Fruit fly (Drosophila melanogaster): Measurements from ENCODE around the gene Tk.

Tk gene

DNA sequence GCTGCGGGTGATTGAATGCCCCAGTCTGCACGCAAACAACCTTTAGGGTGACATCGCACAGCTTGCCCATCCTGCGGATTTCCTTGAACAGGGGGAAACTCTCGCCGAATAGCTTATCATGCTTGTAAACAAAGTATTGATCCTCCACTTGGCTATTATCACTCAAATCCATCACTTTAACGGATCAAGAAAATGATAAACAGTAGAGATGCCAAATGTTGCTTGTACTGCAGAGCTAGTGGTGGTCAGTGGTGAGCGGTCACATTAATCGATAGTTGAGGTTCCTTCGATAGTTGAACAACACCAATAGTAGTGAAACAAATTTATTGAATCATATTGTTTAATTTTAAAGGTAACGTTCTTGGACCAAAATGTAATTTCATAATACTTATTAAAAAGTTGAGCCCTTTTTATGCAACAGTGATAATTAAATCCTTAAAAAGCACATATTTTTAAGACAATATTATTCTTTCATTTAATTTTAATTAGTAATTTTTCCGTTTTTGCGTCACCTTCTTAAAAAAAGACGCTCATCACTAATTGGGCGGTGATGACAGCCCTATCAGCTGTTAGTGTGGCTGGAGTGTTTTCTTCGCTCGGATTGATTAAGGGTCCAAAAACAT is 5.0 kb upstream of the Tk start, which contains the start of the genes KLHL18 and GCC185 (continued):
- TF ChIP-seq Adf1 (GFP tag; IDR thresholded peaks at IDR 0.05) (peak; percentile 35; the same call in 1 of the 2 replicates), cato (GFP tag; optimal IDR thresholded peaks at IDR 0.05; ENCODE audit: borderline replicate concordance) (peak; percentile 71), da (GFP tag; optimal IDR thresholded peaks at IDR 0.05) (no peak), Fer2 (tag; optimal IDR thresholded peaks at IDR 0.05) (peak; percentile 69), CG4820 (GFP tag; optimal IDR thresholded peaks at IDR 0.05) (peak; percentile 76), esg (GFP tag; conservative IDR thresholded peaks at IDR 0.05) (peak; percentile 70), CG12942 (GFP tag; optimal IDR thresholded peaks at IDR 0.05) (peak; percentile 82), CG42726 (GFP tag; IDR thresholded peaks at IDR 0.05; ENCODE audit: partially characterized antibody) (0 out of 2 replicates have a peak, but pooled peaks have one; percentile 37), sim (GFP tag; IDR thresholded peaks at IDR 0.05) (no peak), CG11398 (GFP tag; optimal IDR thresholded peaks at IDR 0.05) (no peak), Kr (GFP tag; optimal IDR thresholded peaks at IDR 0.05) (no peak), CG1529 (GFP tag; optimal IDR thresholded peaks at IDR 0.05) (no peak), lmd (GFP tag; IDR thresholded peaks at IDR 0.05) (peak; percentile 86), CG15601 (tag; optimal IDR thresholded peaks at IDR 0.05) (peak; percentile 92), lola (GFP tag; optimal IDR thresholded peaks at IDR 0.05) (peak in 1 of 3 experiments; percentile 81), shn (GFP tag; optimal IDR thresholded peaks at IDR 0.05) (peak; percentile 47), CG31441 (GFP tag; IDR thresholded peaks at IDR 0.05) (no peak; the same call in 1 of the 2 replicates), CG9932 (GFP tag; IDR thresholded peaks at IDR 0.05) (peak; percentile 88), bowl (GFP tag; IDR thresholded peaks at IDR 0.05) (no peak), CG4360 (GFP tag; IDR thresholded peaks at IDR 0.05) (no peak), CG4328 (GFP tag; optimal IDR thresholded peaks at IDR 0.05) (peak; percentile 13), CG3065 (GFP tag; optimal IDR thresholded peaks at IDR 0.05) (peak; percentile 69), en (GFP tag; optimal IDR thresholded peaks at IDR 0.05) (no peak), CG8944 (GFP tag; optimal IDR thresholded peaks at IDR 0.05) (peak; percentile 60), Max (GFP tag; optimal IDR thresholded peaks at IDR 0.05) (peak; percentile 78), CG10543 (GFP tag; optimal IDR thresholded peaks at IDR 0.05) (peak; percentile 75), E2f1 (GFP tag; IDR thresholded peaks at IDR 0.05) (peak; percentile 43; the same call in 1 of the 2 replicates), ems (GFP tag; optimal IDR thresholded peaks at IDR 0.05) (peak; percentile 52), CkIIα-i1 (GFP tag; IDR thresholded peaks at IDR 0.05) (no peak), knrl (GFP tag; IDR thresholded peaks at IDR 0.05; ENCODE audit: partially characterized antibody) (peak; percentile 93), Lhr (GFP tag; optimal IDR thresholded peaks at IDR 0.05) (peak; percentile 46), CG2875 (GFP tag; optimal IDR thresholded peaks at IDR 0.05) (no peak), croc (GFP tag; conservative IDR thresholded peaks at IDR 0.05) (peak; percentile 61; the same call in 2 of the 3 replicates), CG11247 (GFP tag; IDR thresholded peaks at IDR 0.05) (peak; percentile 53; the same call in 1 of the 2 replicates), CG10366 (GFP tag; IDR thresholded peaks at IDR 0.05) (peak; percentile 52; the same call in 1 of the 2 replicates), CG3995 (GFP tag; optimal IDR thresholded peaks at IDR 0.05) (peak; percentile 74), CG8359 (GFP tag; optimal IDR thresholded peaks at IDR 0.05; ENCODE audit: borderline replicate concordance) (no peak), ash1 (GFP tag; optimal IDR thresholded peaks at IDR 0.05) (no peak), nerfin-2 (GFP tag; IDR thresholded peaks at IDR 0.05; ENCODE audit: partially characterized antibody) (peak; percentile 57), Sin3A (optimal IDR thresholded peaks at IDR 0.05) (peak; percentile 94), Nf-YB (GFP tag; optimal IDR thresholded peaks at IDR 0.05) (peak; percentile 44), CG15514 (GFP tag; optimal IDR thresholded peaks at IDR 0.05) (peak; percentile 80), CG7987 (GFP tag; optimal IDR thresholded peaks at IDR 0.05) (no peak), abd-A (tag; optimal IDR thresholded peaks at IDR 0.05) (no peak), sug (tag; optimal IDR thresholded peaks at IDR 0.05) (no peak), grau (tag; optimal IDR thresholded peaks at IDR 0.05) (peak; percentile 83), emc (GFP tag; optimal IDR thresholded peaks at IDR 0.05) (no peak), CG14050 (GFP tag; IDR thresholded peaks at IDR 0.05) (no peak), gro (GFP tag; optimal IDR thresholded peaks at IDR 0.05) (peak; percentile 64), Atf6 (GFP tag; IDR thresholded peaks at IDR 0.05) (peak; percentile 30; the same call in 1 of the 2 replicates)
